Worm (Caenorhabditis elegans) whole organism, L4/young adult: ENCODE results near the gene srsx-7.

ENCODE experiments used
- W03F9.2 ChIP-seq: fragments of 150-350 bp; optimal IDR thresholded peaks from 2 replicates; lab custom pipeline; 2014; ENCODE audit warnings: missing biosample characterization, missing genetic modification characterization
- dao-5 ChIP-seq: sonication (generic microtip); optimal IDR thresholded peaks from 2 replicates; lab custom pipeline; 2016; ENCODE audit warnings: missing genotype, missing genetic modification characterization, moderate library complexity, missing compliant biosample characterization

DNA sequence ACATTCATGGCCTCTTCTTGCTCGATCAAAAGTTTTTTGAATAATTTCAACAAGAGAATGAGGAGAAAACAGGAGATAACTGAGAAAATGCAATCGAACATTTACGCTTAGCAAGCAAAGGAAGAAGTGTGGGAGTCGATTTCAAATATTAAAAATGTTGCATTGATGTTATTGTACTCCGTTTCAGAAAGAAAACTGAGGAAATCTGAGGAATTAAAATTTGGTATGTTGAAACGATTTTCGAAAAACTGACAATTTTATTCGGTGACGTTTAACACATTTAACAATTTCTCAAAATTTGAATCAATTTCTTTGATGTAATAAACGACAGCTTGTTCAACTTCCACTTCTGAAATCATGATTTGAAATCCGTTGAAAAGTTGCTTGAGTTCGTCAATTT lies 29.0 kb downstream of the srsx-7 start, which contains the start of gene F26D11.13:
- no peak for TF ChIP-seq W03F9.2 (tag; lab: Kevin White, UChicago)
- TF ChIP-seq dao-5 (tag; lab: Kevin White, UChicago): no peak
